Worm (Caenorhabditis elegans) whole organism, L3 larva: Measurements from ENCODE around the gene fbxa-98.
"Not testable (repeated sequence)": the region's sequence is repeated elsewhere in the genome, so short reads cannot be mapped to it uniquely, and the experiment has no call there.

Experiments
- ZK546.5 ChIP-seq: sonication (generic microtip); optimal IDR thresholded peaks from 2 replicates; lab custom pipeline; 2017; ENCODE audit warnings: missing biosample characterization, missing genetic modification characterization
- ama-1 ChIP-seq: fragments of 150-350 bp; optimal IDR thresholded peaks from 2 replicates; lab custom pipeline; 2018
- ceh-9 ChIP-seq: sonication (generic microtip); optimal IDR thresholded peaks from 2 replicates; lab custom pipeline; 2018; ENCODE audit warnings: missing biosample characterization, missing genetic modification characterization
- daf-12 ChIP-seq: fragments of 150-350 bp; optimal IDR thresholded peaks from 2 replicates; lab custom pipeline; 2014; ENCODE audit warnings: missing biosample characterization, missing genetic modification reagents, missing genetic modification characterization
- egl-27 ChIP-seq: sonication (generic microtip); optimal IDR thresholded peaks from 4 replicates; lab custom pipeline; 2017; ENCODE audit warnings: missing biosample characterization, missing genetic modification reagents, missing genetic modification characterization
- elt-1 ChIP-seq: fragments of 150-350 bp; optimal IDR thresholded peaks from 2 replicates; lab custom pipeline; 2014; ENCODE audit warnings: missing biosample characterization, missing genetic modification characterization
- elt-2 ChIP-seq: sonication (generic microtip); optimal IDR thresholded peaks from 2 replicates; lab custom pipeline; 2016; ENCODE audit warnings: missing genetic modification reagents, mild to moderate bottlenecking, missing genetic modification characterization, missing compliant biosample characterization
- elt-3 ChIP-seq, 3 experiments: fragments of 150-350 bp in 1 of 3; sonication (generic microtip) in 2 of 3; optimal IDR thresholded peaks; 2 replicates in 2 of 3; 4 replicates in 1 of 3; lab custom pipeline; 2014 to 2017; ENCODE audit warnings: missing biosample characterization in 3 of 3, missing genetic modification characterization in 3 of 3
- fkh-10 ChIP-seq: sonication (generic microtip); optimal IDR thresholded peaks from 2 replicates; lab custom pipeline; 2017; ENCODE audit warnings: missing biosample characterization, missing genetic modification reagents, missing genetic modification characterization
- fkh-2 ChIP-seq: fragments of 150-350 bp; optimal IDR thresholded peaks from 2 replicates; lab custom pipeline; 2014; ENCODE audit warnings: missing biosample characterization, missing genetic modification reagents, missing genetic modification characterization
- hmg-11 ChIP-seq: sonication (generic microtip); optimal IDR thresholded peaks from 2 replicates; lab custom pipeline; 2016; ENCODE audit warnings: missing genetic modification characterization, missing compliant biosample characterization
- jun-1 ChIP-seq: fragments of 150-350 bp; optimal IDR thresholded peaks from 2 replicates; lab custom pipeline; 2014; ENCODE audit warnings: missing biosample characterization, missing genetic modification reagents, missing genetic modification characterization
- lin-15B ChIP-seq: fragments of 150-350 bp; optimal IDR thresholded peaks from 2 replicates; lab custom pipeline; 2014; ENCODE audit warnings: missing biosample characterization, missing genetic modification characterization
- lsy-12 ChIP-seq: sonication (generic microtip); optimal IDR thresholded peaks from 2 replicates; lab custom pipeline; 2016; ENCODE audit warnings: mild to moderate bottlenecking, missing genetic modification characterization, missing compliant biosample characterization
- mdl-1 ChIP-seq: fragments of 150-350 bp; optimal IDR thresholded peaks from 2 replicates; lab custom pipeline; 2014; ENCODE audit warnings: missing biosample characterization, missing genetic modification characterization
- nhr-12 ChIP-seq: fragments of 150-350 bp; optimal IDR thresholded peaks from 2 replicates; lab custom pipeline; 2014; ENCODE audit warnings: missing biosample characterization, missing genetic modification characterization
- nhr-23 ChIP-seq: fragments of 150-350 bp; optimal IDR thresholded peaks from 2 replicates; lab custom pipeline; 2014; ENCODE audit warnings: missing biosample characterization, missing genetic modification reagents, missing genetic modification characterization
- nhr-237 ChIP-seq: fragments of 150-350 bp; optimal IDR thresholded peaks from 2 replicates; lab custom pipeline; 2014; ENCODE audit warnings: missing biosample characterization, missing genetic modification characterization
- nhr-28 ChIP-seq: fragments of 150-350 bp; optimal IDR thresholded peaks from 2 replicates; lab custom pipeline; 2014; ENCODE audit warnings: missing biosample characterization, missing genetic modification characterization
- nhr-43 ChIP-seq: sonication (generic microtip); optimal IDR thresholded peaks from 2 replicates; lab custom pipeline; 2016; ENCODE audit warnings: mild to moderate bottlenecking, missing genetic modification characterization, missing compliant biosample characterization; ENCODE audit not compliant: poor library complexity, severe bottlenecking
- nhr-76 ChIP-seq: fragments of 150-350 bp; sonication (generic microtip); optimal IDR thresholded peaks from 5 replicates; lab custom pipeline; 2014; ENCODE audit warnings: missing biosample characterization, missing genetic modification characterization
- pqm-1 ChIP-seq: fragments of 150-350 bp; optimal IDR thresholded peaks from 2 replicates; lab custom pipeline; 2017; ENCODE audit warnings: missing biosample characterization, missing genetic modification characterization, inconsistent platforms
- sea-2 ChIP-seq: fragments of 150-350 bp; sonication (generic microtip); optimal IDR thresholded peaks from 4 replicates; lab custom pipeline; 2014; ENCODE audit warnings: missing biosample characterization, missing genetic modification reagents, missing genetic modification characterization
- skn-1 ChIP-seq: fragments of 150-350 bp; optimal IDR thresholded peaks from 2 replicates; lab custom pipeline; 2014; ENCODE audit warnings: missing biosample characterization, missing genetic modification characterization
- tbx-2 ChIP-seq: sonication (generic microtip); optimal IDR thresholded peaks from 2 replicates; lab custom pipeline; 2016; ENCODE audit warnings: mild to moderate bottlenecking, missing genetic modification characterization, missing compliant biosample characterization
- unc-39 ChIP-seq: sonication (generic microtip); optimal IDR thresholded peaks from 4 replicates; lab custom pipeline; 2017; ENCODE audit warnings: missing biosample characterization, missing genetic modification characterization
- unc-62 ChIP-seq: fragments of 150-350 bp; sonication (generic microtip); optimal IDR thresholded peaks from 4 replicates; lab custom pipeline; 2014; ENCODE audit warnings: missing biosample characterization, missing genetic modification reagents, missing genetic modification characterization
- zag-1 ChIP-seq: fragments of 150-350 bp; optimal IDR thresholded peaks from 2 replicates; lab custom pipeline; 2014; ENCODE audit warnings: missing biosample characterization, missing genetic modification characterization
- ztf-11 ChIP-seq: fragments of 150-350 bp; optimal IDR thresholded peaks from 2 replicates; lab custom pipeline; 2014; ENCODE audit warnings: missing biosample characterization, missing genetic modification characterization
- ztf-4 ChIP-seq: fragments of 150-350 bp; optimal IDR thresholded peaks from 2 replicates; lab custom pipeline; 2014; ENCODE audit warnings: missing biosample characterization, missing genetic modification characterization

fbxa-98 gene

ce11 chrIV:13649126-13649525, 15.9 kb downstream of the fbxa-98 start, which contains the start of gene C08F11.10:
TSS of gene C08F11.10 (minus strand) at chrIV:13649226.
- TF ChIP-seq lsy-12 (no peak), zag-1 (tag; lab: Kevin White, UChicago) (no peak), tbx-2 (no peak), daf-12 (tag; lab: Kevin White, UChicago) (no peak), ztf-4 (no peak), ztf-11 (tag; lab: Kevin White, UChicago) (no peak), unc-62 (GFP tag; lab: Kevin White, UChicago) (no peak), nhr-43 (no peak), nhr-76 (tag; lab: Kevin White, UChicago) (no peak), elt-1 (tag; lab: Kevin White, UChicago) (no peak), pqm-1 (tag; lab: Kevin White, UChicago) (no peak)

ce11 chrIV:13650238-13650637, 17.0 kb downstream of the fbxa-98 start, which contains the start of gene C08F11.17:
TSS of gene C08F11.17 (minus strand) at chrIV:13650338.
- no peak for TF ChIP-seq unc-39 (tag; lab: Kevin White, UChicago)
- TF ChIP-seq elt-3 (tag; optimal IDR thresholded peaks at IDR 0.05; lab: Kevin White, UChicago): no peak

ce11 chrIV:13651411-13651810, 18.2 kb downstream of the fbxa-98 start, which contains the start of gene C08F11.12:
TSS of gene C08F11.12 (minus strand) at chrIV:13651511.
- not testable (repeated sequence) for TF ChIP-seq nhr-76 (tag; lab: Kevin White, UChicago); lsy-12; ceh-9 (tag; lab: Kevin White, UChicago)

- TF ChIP-seq fkh-10; nhr-237 (tag; lab: Kevin White, UChicago); sea-2: not testable (repeated sequence)
- TF ChIP-seq, all 47 proteins: peak for 0; not testable (repeated sequence) for 47
Observed at ce11 chrIV:13652023-13652422, 18.8 kb downstream of the fbxa-98 start, which contains the start of gene Y45F10C.6. TSS of gene Y45F10C.6 (plus strand) at chrIV:13652323.

DNA sequence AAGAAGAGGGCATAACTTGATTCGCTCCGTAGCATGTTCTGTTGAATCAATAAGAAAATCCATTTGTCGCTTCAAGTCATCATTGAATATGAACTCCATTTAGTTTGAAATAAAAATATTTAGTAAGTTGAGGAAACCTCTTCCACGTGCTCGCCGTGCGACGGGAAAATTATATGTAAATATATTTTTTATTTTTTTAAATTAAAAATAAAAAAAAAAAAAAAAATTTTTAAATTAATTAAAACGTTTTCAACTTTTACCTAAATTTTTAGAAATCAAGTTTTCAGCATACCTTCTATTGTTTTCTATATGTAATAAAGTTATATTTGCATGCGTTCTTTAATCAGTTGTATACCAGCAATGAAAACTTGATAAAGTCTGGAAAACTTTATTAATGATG, 26.2 kb downstream of the fbxa-98 start, which contains the start of gene Y45F10C.1:
TSS of gene Y45F10C.1 (minus strand) at position 101 of the 400 bp plus-strand sequence.
- not testable (repeated sequence) for TF ChIP-seq ama-1 (lab: Kevin White, UChicago); ZK546.5 (tag; lab: Kevin White, UChicago); nhr-12 (tag; lab: Kevin White, UChicago)

ce11 chrIV:13662570-13662969, 29.4 kb downstream of the fbxa-98 start, which contains the start of gene Y45F10C.2:
TSS of gene Y45F10C.2 (minus strand) at chrIV:13662670.
- not testable (repeated sequence) for TF ChIP-seq ZK546.5, nhr-76, fkh-2 (tag; lab: Kevin White, UChicago)

ce11 chrIV:13664090-13664489, 30.9 kb downstream of the fbxa-98 start, which contains the start of gene Y45F10C.4:
TSS of gene Y45F10C.4 (minus strand) at chrIV:13664190.
- no peak for TF ChIP-seq skn-1 (tag; lab: Kevin White, UChicago)

DNA sequence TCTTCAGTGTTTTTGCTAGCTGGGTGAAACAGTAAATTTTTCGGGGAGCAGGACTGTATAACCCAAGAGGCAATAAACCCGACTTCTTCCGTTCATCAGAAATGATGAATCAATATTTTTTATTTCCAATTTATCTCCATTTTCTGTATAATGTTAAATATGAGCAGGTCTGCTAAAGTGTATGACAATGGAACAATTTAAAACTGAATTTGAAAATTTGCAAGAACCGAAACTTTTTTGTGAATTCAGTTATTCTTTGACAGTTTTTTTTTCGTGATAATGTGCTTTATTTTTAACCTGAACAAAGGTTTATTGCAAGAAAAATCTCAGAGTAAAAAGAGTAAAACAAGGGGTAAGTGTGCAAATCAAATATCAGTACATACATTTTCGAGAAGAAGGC, 31.9 kb downstream of the fbxa-98 start:
- TF ChIP-seq elt-3 (tag; optimal IDR thresholded peaks at IDR 0.05; lab: Kevin White, UChicago) (no peak), ztf-11 (tag; lab: Kevin White, UChicago) (no peak), egl-27 (tag; lab: Kevin White, UChicago) (no peak), pqm-1 (tag; lab: Kevin White, UChicago) (no peak), ama-1 (lab: Kevin White, UChicago) (no peak), nhr-23 (tag; lab: Kevin White, UChicago) (no peak), fkh-10 (no peak), lin-15B (tag; lab: Kevin White, UChicago) (no peak), mdl-1 (no peak), jun-1 (tag; lab: Kevin White, UChicago) (no peak), elt-2 (no peak), lsy-12 (no peak), ZK546.5 (tag; lab: Kevin White, UChicago) (no peak), nhr-28 (no peak), elt-1 (tag; lab: Kevin White, UChicago) (no peak), ceh-9 (tag; lab: Kevin White, UChicago) (no peak), hmg-11 (no peak), nhr-12 (tag; lab: Kevin White, UChicago) (no peak)
- TF ChIP-seq, all 47 proteins: peak for 0
